Worm (Caenorhabditis elegans): ENCODE measurements around the gene M151.7.

The M151.7 gene

ce11 chrII:3598721-3599120 is 23.4 kb upstream of the M151.7 start, which contains the start of gene Y49F6A.11:
Y49F6A.11 (minus strand) TSS chrII:3598821.
- TF ChIP-seq unc-86 (tag; optimal IDR thresholded peaks at IDR 0.05) = no peak

- no peak for TF ChIP-seq mdl-1 (tag; optimal IDR thresholded peaks at IDR 0.05)
These were observed 17.5 kb upstream of the M151.7 start for ce11 chrII:3604578-3604977.

ce11 chrII:3609764-3610163 is 12.3 kb upstream of the M151.7 start, which contains the start of gene Y49F6A.5:
Y49F6A.5 (minus strand) TSS chrII:3609864.
- TF ChIP-seq unc-86 (tag; optimal IDR thresholded peaks at IDR 0.05) (no peak), grh-1 (GFP tag; IDR thresholded peaks at IDR 0.05) (no peak), swsn-7 (tag; optimal IDR thresholded peaks at IDR 0.05) (no peak), lin-39 (tag; optimal IDR thresholded peaks at IDR 0.05) (no peak), sptf-1 (tag; optimal IDR thresholded peaks at IDR 0.05) (no peak), ztf-11 (tag; optimal IDR thresholded peaks at IDR 0.05) (no peak), isw-1 (GFP tag; IDR thresholded peaks at IDR 0.05) (no peak), Y116A8C.19 (tag; optimal IDR thresholded peaks at IDR 0.05; ENCODE audit: borderline replicate concordance) (no peak), elt-2 (tag; optimal IDR thresholded peaks at IDR 0.05) (no peak), nhr-76 (tag; optimal IDR thresholded peaks at IDR 0.05) (no peak), ceh-63 (GFP tag; optimal IDR thresholded peaks at IDR 0.05) (no peak), hlh-17 (GFP tag; optimal IDR thresholded peaks at IDR 0.05; ENCODE audit: borderline replicate concordance) (no peak)

ce11 chrII:3616615-3617014 is 5.5 kb upstream of the M151.7 start:
- TF ChIP-seq pqm-1 (tag; optimal IDR thresholded peaks at IDR 0.05) (no peak), vab-15 (tag; optimal IDR thresholded peaks at IDR 0.05) (no peak), xbp-1 (tag; optimal IDR thresholded peaks at IDR 0.05) (peak; percentile 42), ceh-8 (GFP tag; optimal IDR thresholded peaks at IDR 0.05) (no peak)

- TF ChIP-seq C16A3.4 (tag; optimal IDR thresholded peaks at IDR 0.05) (no peak), aha-1 (tag; optimal IDR thresholded peaks at IDR 0.05) (no peak), nhr-11 (tag; optimal IDR thresholded peaks at IDR 0.05) (no peak), sup-37 (GFP tag; optimal IDR thresholded peaks at IDR 0.05) (no peak), hlh-4 (tag; optimal IDR thresholded peaks at IDR 0.05) (no peak), skn-1 (tag; optimal IDR thresholded peaks at IDR 0.05) (no peak), mab-9 (GFP tag; IDR thresholded peaks at IDR 0.05) (no peak), nhr-71 (tag; optimal IDR thresholded peaks at IDR 0.05) (no peak), unc-98 (GFP tag; IDR thresholded peaks at IDR 0.05) (no peak), elt-2 (tag; optimal IDR thresholded peaks at IDR 0.05) (no peak), pax-3 (tag; optimal IDR thresholded peaks at IDR 0.05) (no peak), nhr-47 (tag; optimal IDR thresholded peaks at IDR 0.05) (no peak), sox-4 (tag; optimal IDR thresholded peaks at IDR 0.05) (no peak), hlh-17 (GFP tag; optimal IDR thresholded peaks at IDR 0.05; ENCODE audit: borderline replicate concordance) (no peak)
These were observed 4.6 kb upstream of the M151.7 start, which contains the start of gene F40E12.1 for ce11 chrII:3617512-3617911. F40E12.1 (plus strand) TSS chrII:3617812.

ce11 chrII:3620862-3621261 is 1.3 kb upstream of the M151.7 start:
- TF ChIP-seq xbp-1 (tag; optimal IDR thresholded peaks at IDR 0.05) (no peak), egl-27 (tag; optimal IDR thresholded peaks at IDR 0.05) (no peak), ztf-4 (tag; optimal IDR thresholded peaks at IDR 0.05) (no peak), nhr-77 (tag; optimal IDR thresholded peaks at IDR 0.05) (no peak), mab-9 (GFP tag; IDR thresholded peaks at IDR 0.05) (no peak)
